Fruit fly (Drosophila melanogaster) whole organism, pupa: ENCODE data around the gene HDAC11.

Experiments used
- CG12605 ChIP-seq: fragments of 200-800 bp; sonication (Bioruptor generic); IDR thresholded peaks from 2 replicates; pipeline ENCODE4 v1.3.6; 2022; ENCODE audit warnings: missing biosample characterization, missing genetic modification characterization
- CG14655 ChIP-seq: fragments of 200-800 bp; sonication (Bioruptor generic); optimal IDR thresholded peaks from 3 replicates; lab custom pipeline; 2017; ENCODE audit warnings: mild to moderate bottlenecking, missing biosample characterization, missing genetic modification reagents, missing genetic modification characterization
- CG15710 ChIP-seq: fragments of 200-800 bp; sonication (Bioruptor generic); optimal IDR thresholded peaks from 2 replicates; lab custom pipeline; 2018; ENCODE audit warnings: missing biosample characterization, mild to moderate bottlenecking, missing genetic modification characterization, moderate library complexity
- CG4496 ChIP-seq: fragments of 200-800 bp; sonication (Bioruptor generic); IDR thresholded peaks from 3 replicates; pipeline ENCODE4 v1.3.6; 2022; ENCODE audit warnings: missing biosample characterization, missing genetic modification characterization
- CG8159 ChIP-seq: fragments of 200-800 bp; sonication (Bioruptor generic); optimal IDR thresholded peaks from 3 replicates; lab custom pipeline; 2018; ENCODE audit warnings: missing biosample characterization, mild to moderate bottlenecking, missing genetic modification characterization, moderate library complexity
- CG9948 ChIP-seq: fragments of 200-800 bp; sonication (Bioruptor generic); optimal IDR thresholded peaks from 2 replicates; lab custom pipeline; 2018; ENCODE audit warnings: missing biosample characterization, mild to moderate bottlenecking, missing genetic modification characterization, moderate library complexity
- Snoo ChIP-seq: fragments of 200-800 bp; sonication (Bioruptor generic); optimal IDR thresholded peaks from 3 replicates; lab custom pipeline; 2017; ENCODE audit warnings: missing biosample characterization, mild to moderate bottlenecking, missing genetic modification characterization, inconsistent platforms
- fd96Ca ChIP-seq: fragments of 200-800 bp; sonication (Bioruptor generic); IDR thresholded peaks from 3 replicates; pipeline ENCODE4 v1.3.6; 2022; ENCODE audit warnings: missing biosample characterization, missing genetic modification characterization
- gl ChIP-seq: fragments of 200-800 bp; sonication (Bioruptor generic); optimal IDR thresholded peaks from 2 replicates; lab custom pipeline; 2018; ENCODE audit warnings: missing biosample characterization, mild to moderate bottlenecking, missing genetic modification characterization

dm6 chr3R:24845148-24845547 is 10.9 kb downstream of the HDAC11 start:
- TF ChIP-seq CG15710 (tag; lab: Kevin White, UChicago), result no peak
- TF ChIP-seq Snoo, result no peak
- no peak for TF ChIP-seq CG9948 (tag; lab: Kevin White, UChicago)
- no peak for TF ChIP-seq CG14655 (GFP tag; lab: Kevin White, UChicago)
- no peak for TF ChIP-seq CG8159 (tag; lab: Kevin White, UChicago)
- no peak for TF ChIP-seq fd96Ca (GFP tag; lab: Robert Waterston, UW)
- TF ChIP-seq CG4496 (GFP tag; lab: Robert Waterston, UW), result no peak
- no peak for TF ChIP-seq gl (tag; lab: Kevin White, UChicago)
- no peak for TF ChIP-seq CG12605 (GFP tag; lab: Robert Waterston, UW)
